Worm (Caenorhabditis elegans): ENCODE measurements around the gene sdz-7.

Gene sdz-7

ce11 chrII:3877874-3878273, at the start of gene sdz-7:
Gene sdz-7, minus strand, starts transcription at chrII:3877974.
- TF ChIP-seq unc-62 (GFP tag; optimal IDR thresholded peaks at IDR 0.05): no peak

DNA sequence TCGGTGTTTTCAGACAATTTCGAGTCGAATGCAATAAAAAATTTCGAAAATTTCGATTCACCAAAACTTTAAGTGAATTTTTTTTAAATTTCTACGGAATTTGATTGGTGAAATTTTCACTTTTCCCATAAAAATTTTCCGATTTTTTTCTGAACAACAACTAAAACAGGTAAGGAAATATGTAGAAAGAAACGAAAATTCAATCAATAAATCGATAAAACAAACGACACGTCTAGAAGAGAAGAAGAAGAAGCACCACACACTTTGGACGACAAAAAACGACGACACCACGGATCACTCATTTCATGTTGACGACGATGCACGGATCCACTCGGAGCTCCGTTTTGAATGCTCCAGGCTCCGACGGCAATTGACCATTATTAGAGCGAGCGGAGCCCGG, 44.9 kb upstream of the sdz-7 start:
- no peak for TF ChIP-seq unc-62 (GFP tag; optimal IDR thresholded peaks at IDR 0.05)

DNA sequence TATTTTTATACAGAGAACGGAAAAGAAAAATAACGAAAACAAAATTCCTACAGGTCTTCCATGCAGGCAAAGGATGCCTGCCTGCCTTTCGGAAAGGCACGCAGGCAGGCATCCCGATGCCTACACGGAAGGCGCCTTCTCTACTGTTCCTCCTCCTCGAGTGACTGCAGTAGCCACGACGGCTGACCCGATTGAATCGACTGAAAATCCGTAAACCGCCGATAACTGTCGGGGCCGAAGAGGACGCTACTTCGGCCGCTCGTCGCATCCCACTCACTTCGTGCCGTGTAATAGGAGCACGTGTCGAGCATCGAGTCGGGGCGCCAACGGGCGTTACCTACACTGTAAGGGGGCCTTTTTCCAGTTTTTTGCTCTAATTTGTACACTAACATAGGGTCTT, 42.8 kb upstream of the sdz-7 start:
- no peak for TF ChIP-seq unc-62 (GFP tag; optimal IDR thresholded peaks at IDR 0.05)

DNA sequence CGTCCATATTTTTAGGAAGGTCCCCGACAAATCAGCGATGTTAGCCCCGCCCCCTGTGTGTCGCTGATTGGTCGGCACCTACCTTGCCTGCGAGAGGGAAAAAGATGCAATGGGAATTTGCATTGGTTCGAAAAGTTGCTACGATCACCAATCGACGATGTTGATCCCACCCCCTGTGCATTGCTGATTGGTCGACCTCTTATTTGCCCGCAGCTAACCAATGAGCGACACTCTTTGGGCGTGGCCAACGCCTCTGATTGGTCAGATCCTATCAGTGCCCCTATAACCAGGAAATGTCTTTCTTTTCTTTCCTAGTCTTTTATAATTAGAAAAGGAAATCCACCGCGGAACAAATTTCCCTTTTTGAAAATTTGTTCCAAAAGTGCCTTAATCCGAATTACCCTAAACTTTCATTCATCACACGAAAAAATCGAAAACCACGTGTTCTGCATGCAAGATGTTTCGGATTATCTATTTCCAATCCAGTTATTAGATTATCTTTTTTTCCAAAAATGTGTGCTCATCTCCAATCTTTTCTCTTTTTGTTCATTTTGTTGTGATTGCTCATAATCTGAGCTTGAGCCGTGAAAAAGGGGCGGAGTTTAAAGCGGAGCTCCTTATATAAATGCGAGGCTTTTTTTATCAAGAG, 40.3 kb upstream of the sdz-7 start:
- no peak for TF ChIP-seq unc-62 (GFP tag; optimal IDR thresholded peaks at IDR 0.05)

ce11 chrII:3913673-3914072, 35.9 kb upstream of the sdz-7 start:
- TF ChIP-seq unc-62 (GFP tag; optimal IDR thresholded peaks at IDR 0.05): no peak

DNA sequence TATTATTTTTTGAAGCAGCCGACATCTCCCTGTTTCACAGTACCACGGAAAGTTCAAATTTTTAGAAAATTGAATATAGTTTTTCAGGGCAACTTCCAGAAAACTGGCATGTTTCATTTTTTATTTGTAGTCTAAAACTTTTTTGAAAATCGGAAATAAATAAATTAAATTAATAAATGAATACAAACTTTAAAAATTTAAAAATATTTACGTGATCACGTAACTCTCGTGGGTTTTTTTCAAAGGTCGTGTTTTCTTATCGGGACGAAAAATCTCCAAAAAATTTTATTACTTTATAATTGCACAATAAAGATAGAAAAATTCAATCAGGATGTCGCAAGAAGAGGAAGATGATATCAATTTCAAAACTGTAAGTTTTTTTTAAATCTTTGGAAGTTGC, 33.9 kb upstream of the sdz-7 start, which contains the start of gene F53C3.1:
Gene F53C3.1 (plus strand): TSS at position 301 of the 400 bp plus-strand sequence.
- no peak for TF ChIP-seq unc-62 (GFP tag; optimal IDR thresholded peaks at IDR 0.05)

DNA sequence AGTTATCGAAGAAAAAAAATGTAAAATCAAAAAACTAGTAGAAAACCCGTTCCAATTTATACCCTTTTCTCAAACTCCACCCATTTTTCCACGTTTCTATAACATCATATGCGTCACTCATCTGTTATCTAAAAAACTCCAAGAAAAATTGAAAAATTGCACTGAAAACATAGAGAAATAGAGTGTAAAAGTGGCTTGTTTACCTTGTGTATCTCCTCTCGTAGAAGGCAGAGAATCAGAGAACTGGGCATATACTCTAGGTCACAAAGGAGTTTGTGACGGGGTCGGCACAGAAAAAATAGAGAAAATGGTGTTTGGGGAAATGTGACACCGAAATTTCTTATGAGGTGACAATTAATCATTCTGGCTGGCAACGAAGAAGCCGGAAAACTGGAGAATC, 33.5 kb upstream of the sdz-7 start:
- no peak for TF ChIP-seq unc-62 (GFP tag; optimal IDR thresholded peaks at IDR 0.05)

DNA sequence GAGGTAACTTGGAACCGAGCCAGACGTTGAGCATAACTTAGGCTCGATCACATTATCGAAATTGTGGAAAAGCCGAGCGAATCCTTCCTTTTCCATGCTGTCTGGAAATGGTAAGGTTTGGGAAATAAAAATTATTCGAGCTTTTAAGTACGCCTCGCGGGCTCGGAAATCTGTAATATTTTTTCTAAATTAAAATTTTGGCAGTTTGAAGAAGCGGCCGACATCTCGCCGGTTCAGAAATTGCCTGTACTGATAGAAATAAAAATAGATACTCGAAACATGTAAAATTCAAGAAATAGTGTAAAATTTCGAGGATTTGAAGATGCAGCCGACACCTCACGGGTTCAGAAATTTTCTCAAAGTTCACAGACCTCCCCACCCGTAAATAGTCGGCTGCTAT, 33.0 kb upstream of the sdz-7 start, which contains the start of gene bcmo-2:
Gene bcmo-2 (minus strand): TSS at position 101 of the 400 bp plus-strand sequence.
- TF ChIP-seq unc-62 (GFP tag; optimal IDR thresholded peaks at IDR 0.05): no peak

- no peak for TF ChIP-seq unc-62 (GFP tag; optimal IDR thresholded peaks at IDR 0.05)
Observed at ce11 chrII:3909301-3909700, 31.5 kb upstream of the sdz-7 start.

DNA sequence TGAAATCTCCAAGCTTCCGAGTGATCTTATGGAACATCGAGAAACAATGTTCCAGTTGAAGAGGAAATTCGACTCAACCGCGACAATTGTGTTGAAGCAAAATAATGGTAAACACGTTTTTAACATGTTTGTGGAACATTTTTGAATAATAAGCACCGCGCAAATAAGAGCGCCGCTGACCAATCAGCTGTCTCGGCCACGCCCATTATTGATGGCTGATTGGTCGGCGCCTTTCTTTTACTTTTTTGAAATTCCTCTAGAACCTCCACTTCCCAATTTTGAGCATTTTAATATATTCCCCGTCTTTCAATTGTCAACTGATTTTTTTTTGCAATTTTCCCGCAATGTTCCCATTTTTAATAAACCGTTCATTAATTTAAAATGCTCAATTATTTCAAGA, 30.4 kb upstream of the sdz-7 start:
- no peak for TF ChIP-seq unc-62 (GFP tag; optimal IDR thresholded peaks at IDR 0.05)

ce11 chrII:3906615-3907190, 28.9 kb upstream of the sdz-7 start, which contains the start of the genes F53C3.11 and fbxb-103:
Gene F53C3.11, minus strand, starts transcription at chrII:3906715.
Gene fbxb-103, plus strand, starts transcription at chrII:3907140.
- no peak for TF ChIP-seq unc-62 (GFP tag; optimal IDR thresholded peaks at IDR 0.05)

- TF ChIP-seq unc-62 (GFP tag; optimal IDR thresholded peaks at IDR 0.05): no peak
Observed at ce11 chrII:3902798-3903197, 25.0 kb upstream of the sdz-7 start, which contains the start of gene F53C3.3. Gene F53C3.3, plus strand, starts transcription at chrII:3902856.

DNA sequence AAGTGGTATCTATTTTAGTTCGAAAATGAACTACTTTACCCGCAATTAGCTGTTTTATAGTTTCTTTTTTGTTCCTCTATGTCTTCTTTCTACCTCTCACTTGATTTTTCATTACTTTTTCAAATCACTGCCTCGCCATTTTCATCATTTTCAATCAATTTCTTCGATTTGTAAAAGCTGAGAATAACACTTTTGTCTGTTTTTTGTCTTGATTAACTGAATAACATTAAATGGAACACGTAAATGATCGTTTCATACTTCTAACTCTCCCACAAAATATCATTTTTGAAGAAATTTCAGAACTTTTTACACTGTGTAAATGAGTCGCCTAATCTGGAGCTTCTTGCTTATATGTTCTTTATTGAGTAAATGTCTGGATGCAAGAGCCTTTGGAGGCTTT, 23.3 kb upstream of the sdz-7 start, which contains the start of gene F53C3.4:
Gene F53C3.4 (plus strand): TSS at position 301 of the 400 bp plus-strand sequence.
- no peak for TF ChIP-seq unc-62 (GFP tag; optimal IDR thresholded peaks at IDR 0.05)

DNA sequence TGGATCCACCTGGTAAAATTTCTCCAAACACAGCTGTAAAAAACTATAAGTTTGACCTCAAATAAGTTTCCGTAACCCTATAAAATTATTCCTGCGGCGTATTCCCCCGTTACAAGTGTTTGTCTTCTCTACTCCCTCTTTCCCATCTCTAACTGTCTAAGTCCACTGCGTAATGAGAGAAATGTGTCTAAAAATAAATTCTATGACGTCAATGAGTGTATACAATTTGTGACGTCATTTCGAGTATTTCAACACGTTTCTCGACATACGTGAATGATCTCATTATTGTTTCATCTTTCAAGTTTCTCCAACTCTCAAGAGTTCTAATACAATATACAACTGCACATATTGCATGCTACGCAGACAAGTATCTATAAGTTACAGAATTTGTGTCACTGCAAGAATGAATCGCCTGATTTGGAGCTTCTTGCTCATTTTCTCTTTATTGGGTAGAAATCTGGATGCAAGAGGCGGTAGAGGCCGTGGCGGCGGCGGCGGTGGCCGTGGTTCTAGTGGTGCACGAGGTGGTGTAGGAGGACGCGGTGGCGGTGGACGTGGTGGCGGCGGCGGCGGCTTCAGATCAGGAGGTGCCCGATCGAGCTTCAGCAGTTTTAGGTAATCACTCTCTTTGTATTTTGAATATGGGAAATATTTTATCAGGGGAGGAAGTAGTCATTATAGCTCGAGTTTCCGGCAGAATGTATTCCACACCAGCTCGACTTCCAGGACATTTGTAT, 20.2 kb upstream of the sdz-7 start, which contains the start of gene F53C3.6:
Gene F53C3.6 (plus strand): TSS at position 385 of the 737 bp plus-strand sequence.
- no peak for TF ChIP-seq unc-62 (GFP tag; optimal IDR thresholded peaks at IDR 0.05)

DNA sequence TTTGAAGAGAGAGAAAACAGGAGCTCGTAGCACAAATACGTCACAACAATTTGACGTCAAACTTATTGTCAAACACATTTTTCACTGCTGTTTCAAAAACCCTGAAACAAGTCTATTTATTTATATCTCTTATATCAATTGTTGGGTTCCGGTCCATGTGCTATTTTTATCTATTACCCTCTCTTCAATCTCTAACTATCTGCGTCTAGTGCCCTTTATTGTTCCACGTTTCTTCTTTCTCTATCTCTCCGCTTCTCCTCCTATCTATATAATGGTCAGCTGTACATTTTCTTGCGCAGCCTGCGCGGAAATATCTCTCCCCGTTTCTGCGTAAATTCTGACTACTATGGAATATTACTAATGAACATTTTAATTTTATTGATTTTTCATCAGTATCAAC, 19.1 kb upstream of the sdz-7 start:
- TF ChIP-seq unc-62 (GFP tag; optimal IDR thresholded peaks at IDR 0.05): no peak

- TF ChIP-seq unc-62 (GFP tag; optimal IDR thresholded peaks at IDR 0.05): no peak
Observed at ce11 chrII:3894755-3895154, 17.0 kb upstream of the sdz-7 start, which contains the start of gene F53C3.7. Gene F53C3.7, plus strand, starts transcription at chrII:3895055.

Data from whole organism, dauer.